Fruit fly (Drosophila melanogaster) whole organism, embryonic: ENCODE data around the gene CG4597.
A peak's percentile ranks its signal among the peaks of the same experiment; 100 is the strongest.

Experiments
- Aef1 ChIP-seq: fragments of 200-800 bp; sonication (Bioruptor generic); IDR thresholded peaks from 3 replicates; pipeline ENCODE4 v1.3.6; 2022; ENCODE audit warnings: missing biosample characterization, missing genetic modification characterization
- Antp ChIP-seq: fragments of 200-800 bp; sonication (Bioruptor generic); optimal IDR thresholded peaks from 3 replicates; lab custom pipeline; 2016; ENCODE audit warnings: missing biosample characterization, missing genetic modification characterization
- CG11093 ChIP-seq: fragments of 200-800 bp; sonication (Bioruptor generic); IDR thresholded peaks from 3 replicates; pipeline ENCODE4 v1.3.6; 2022; ENCODE audit warnings: missing biosample characterization, missing genetic modification characterization
- CG11560 ChIP-seq: fragments of 200-800 bp; sonication (Bioruptor generic); IDR thresholded peaks from 3 replicates; pipeline ENCODE4 v1.3.6; 2022; ENCODE audit warnings: missing biosample characterization, missing genetic modification characterization
- CG12391 ChIP-seq: fragments of 200-800 bp; sonication (Bioruptor generic); optimal IDR thresholded peaks from 3 replicates; lab custom pipeline; 2018; ENCODE audit warnings: missing biosample characterization, mild to moderate bottlenecking, missing genetic modification characterization, moderate library complexity
- CG12659 ChIP-seq: fragments of 200-800 bp; sonication (Bioruptor generic); optimal IDR thresholded peaks from 3 replicates; lab custom pipeline; 2017; ENCODE audit warnings: mild to moderate bottlenecking, missing biosample characterization, missing genetic modification reagents, missing genetic modification characterization
- CG12744 ChIP-seq: fragments of 200-800 bp; sonication (Bioruptor generic); optimal IDR thresholded peaks from 2 replicates; lab custom pipeline; 2016; ENCODE audit warnings: missing biosample characterization, missing genetic modification characterization
- CG14014 ChIP-seq: fragments of 200-800 bp; sonication (Bioruptor generic); IDR thresholded peaks from 2 replicates; pipeline ENCODE4 v1.3.6; 2022; ENCODE audit warnings: missing biosample characterization, missing genetic modification characterization
- CG14050 ChIP-seq: fragments of 200-800 bp; sonication (Bioruptor generic); IDR thresholded peaks from 3 replicates; pipeline ENCODE4 v1.3.6; 2022; ENCODE audit warnings: missing biosample characterization, missing genetic modification characterization
- CG14667 ChIP-seq: fragments of 200-800 bp; sonication (Bioruptor generic); IDR thresholded peaks from 2 replicates; pipeline ENCODE4 v1.3.6; 2022; ENCODE audit warnings: missing biosample characterization, missing genetic modification characterization
- CG15514 ChIP-seq: fragments of 200-800 bp; sonication (Bioruptor generic); optimal IDR thresholded peaks from 3 replicates; lab custom pipeline; 2017; ENCODE audit warnings: missing biosample characterization, missing genetic modification characterization, mild to moderate bottlenecking, moderate library complexity, missing genetic modification reagents
- CG17385 ChIP-seq: fragments of 200-800 bp; sonication (Bioruptor generic); optimal IDR thresholded peaks from 3 replicates; lab custom pipeline; 2018; ENCODE audit warnings: missing biosample characterization, mild to moderate bottlenecking, missing genetic modification characterization
- CG18262 ChIP-seq: fragments of 200-800 bp; optimal IDR thresholded peaks from 3 replicates; lab custom pipeline; 2019; ENCODE audit warnings: missing biosample characterization, mild to moderate bottlenecking, missing genetic modification characterization, moderate library complexity
- CG18764 ChIP-seq: fragments of 200-800 bp; sonication (Bioruptor generic); optimal IDR thresholded peaks from 3 replicates; lab custom pipeline; 2016; ENCODE audit warnings: missing biosample characterization, missing genetic modification characterization
- CG2199 ChIP-seq: fragments of 200-800 bp; sonication (Bioruptor generic); IDR thresholded peaks from 3 replicates; pipeline ENCODE4 v1.3.6; 2022; ENCODE audit warnings: missing biosample characterization, missing genetic modification characterization
- CG2875 ChIP-seq: fragments of 200-800 bp; sonication (Bioruptor generic); optimal IDR thresholded peaks from 2 replicates; lab custom pipeline; 2017; ENCODE audit warnings: missing biosample characterization, mild to moderate bottlenecking, missing genetic modification characterization, missing genetic modification reagents
- CG31441 ChIP-seq: fragments of 200-800 bp; sonication (Bioruptor generic); IDR thresholded peaks from 2 replicates; pipeline ENCODE4 v1.3.6; 2022; ENCODE audit warnings: missing biosample characterization, missing genetic modification characterization
- CG34422 ChIP-seq: fragments of 200-800 bp; sonication (Bioruptor generic); IDR thresholded peaks from 3 replicates; pipeline ENCODE4 v1.3.6; 2022; ENCODE audit warnings: missing biosample characterization, missing genetic modification characterization
- CG42726 ChIP-seq: fragments of 200-800 bp; sonication (Bioruptor generic); IDR thresholded peaks from 2 replicates; pipeline ENCODE4 v1.3.6; 2022; ENCODE audit warnings: missing biosample characterization, missing genetic modification characterization; ENCODE audit not compliant: partially characterized antibody
- CG4328 ChIP-seq: fragments of 200-800 bp; sonication (Bioruptor generic); optimal IDR thresholded peaks from 3 replicates; lab custom pipeline; 2017; ENCODE audit warnings: missing biosample characterization, missing genetic modification reagents, missing genetic modification characterization
- CG9932 ChIP-seq: fragments of 200-800 bp; sonication (Bioruptor generic); IDR thresholded peaks from 2 replicates; pipeline ENCODE4 v1.3.6; 2022; ENCODE audit warnings: missing biosample characterization, missing genetic modification characterization
- CkIIα-i1 ChIP-seq: fragments of 200-800 bp; sonication (Bioruptor generic); IDR thresholded peaks from 2 replicates; pipeline ENCODE4 v1.3.6; 2022; ENCODE audit warnings: missing biosample characterization, missing genetic modification characterization
- E2f1 ChIP-seq: fragments of 200-800 bp; sonication (Bioruptor generic); IDR thresholded peaks from 2 replicates; pipeline ENCODE4 v1.3.6; 2022; ENCODE audit warnings: missing biosample characterization, missing genetic modification characterization
- Gug ChIP-seq: fragments of 200-800 bp; sonication (Bioruptor generic); IDR thresholded peaks from 4 replicates; pipeline ENCODE4 v1.3.6; 2022; ENCODE audit warnings: missing biosample characterization, missing genetic modification characterization
- HLH54F ChIP-seq: fragments of 200-800 bp; sonication (Bioruptor generic); optimal IDR thresholded peaks from 3 replicates; lab custom pipeline; 2016; ENCODE audit warnings: missing biosample characterization, missing genetic modification characterization
- NC2α ChIP-seq: fragments of 200-800 bp; sonication (Bioruptor generic); optimal IDR thresholded peaks from 2 replicates; lab custom pipeline; 2016; ENCODE audit warnings: missing biosample characterization, missing genetic modification characterization
- Rx ChIP-seq: fragments of 200-800 bp; sonication (Bioruptor generic); IDR thresholded peaks from 2 replicates; pipeline ENCODE4 v1.3.6; 2022; ENCODE audit warnings: missing biosample characterization, missing genetic modification characterization
- Side ChIP-seq: fragments of 200-800 bp; sonication (Bioruptor generic); optimal IDR thresholded peaks from 2 replicates; lab custom pipeline; 2016; ENCODE audit warnings: missing biosample characterization, missing genetic modification characterization
- Sry-β ChIP-seq: fragments of 200-800 bp; sonication (Bioruptor generic); optimal IDR thresholded peaks from 2 replicates; lab custom pipeline; 2018; ENCODE audit warnings: missing biosample characterization, mild to moderate bottlenecking, missing genetic modification characterization, moderate library complexity
- Sry-δ ChIP-seq: fragments of 200-800 bp; sonication (Bioruptor generic); optimal IDR thresholded peaks from 2 replicates; lab custom pipeline; 2016; ENCODE audit warnings: missing biosample characterization, missing genetic modification characterization
- ash1 ChIP-seq: fragments of 200-800 bp; sonication (Bioruptor generic); optimal IDR thresholded peaks from 2 replicates; lab custom pipeline; 2018; ENCODE audit warnings: missing biosample characterization, mild to moderate bottlenecking, missing genetic modification characterization
- az2 ChIP-seq: fragments of 200-800 bp; sonication (Bioruptor generic); optimal IDR thresholded peaks from 3 replicates; lab custom pipeline; 2016; ENCODE audit warnings: missing biosample characterization, missing genetic modification characterization
- bowl ChIP-seq: fragments of 200-800 bp; sonication (Bioruptor generic); IDR thresholded peaks from 2 replicates; pipeline ENCODE4 v1.3.6; 2022; ENCODE audit warnings: missing biosample characterization, missing genetic modification characterization
- bsh ChIP-seq, 2 experiments: fragments of 200-800 bp; sonication (Bioruptor generic); optimal IDR thresholded peaks; 2 replicates each; lab custom pipeline; 2017 to 2018; ENCODE audit warnings: mild to moderate bottlenecking in 2 of 2, missing biosample characterization in 2 of 2, missing genetic modification characterization in 2 of 2, moderate library complexity in 1 of 2
- chm ChIP-seq: fragments of 200-800 bp; sonication (Bioruptor generic); IDR thresholded peaks from 2 replicates; pipeline ENCODE4 v1.3.6; 2022; ENCODE audit warnings: missing biosample characterization, missing genetic modification characterization
- dati ChIP-seq: fragments of 200-800 bp; sonication (Bioruptor generic); IDR thresholded peaks from 2 replicates; pipeline ENCODE4 v1.3.6; 2022; ENCODE audit warnings: missing biosample characterization, missing genetic modification characterization
- dm ChIP-seq: fragments of 200-800 bp; sonication (Bioruptor generic); optimal IDR thresholded peaks from 3 replicates; lab custom pipeline; 2016; ENCODE audit warnings: missing biosample characterization, missing genetic modification characterization
- fu2 ChIP-seq: fragments of 200-800 bp; sonication (Bioruptor generic); optimal IDR thresholded peaks from 2 replicates; lab custom pipeline; 2016; ENCODE audit warnings: missing biosample characterization, missing genetic modification characterization
- grau ChIP-seq: fragments of 200-800 bp; optimal IDR thresholded peaks from 3 replicates; lab custom pipeline; 2019; ENCODE audit warnings: missing biosample characterization, mild to moderate bottlenecking, missing genetic modification characterization, moderate library complexity
- gsb ChIP-seq: fragments of 200-800 bp; sonication (Bioruptor generic); IDR thresholded peaks from 2 replicates; pipeline ENCODE4 v1.3.6; 2022; ENCODE audit warnings: missing biosample characterization, missing genetic modification characterization
- jumu ChIP-seq: fragments of 200-800 bp; sonication (Bioruptor generic); optimal IDR thresholded peaks from 3 replicates; lab custom pipeline; 2016; ENCODE audit warnings: missing biosample characterization, missing genetic modification characterization
- mam ChIP-seq: fragments of 200-800 bp; sonication (Bioruptor generic); optimal IDR thresholded peaks from 3 replicates; lab custom pipeline; 2016; ENCODE audit warnings: missing biosample characterization, missing genetic modification characterization
- odd ChIP-seq: fragments of 200-800 bp; sonication (Bioruptor generic); optimal IDR thresholded peaks from 2 replicates; lab custom pipeline; 2017; ENCODE audit warnings: missing biosample characterization, mild to moderate bottlenecking, missing genetic modification characterization
- phol ChIP-seq: fragments of 200-800 bp; sonication (Bioruptor generic); optimal IDR thresholded peaks from 3 replicates; lab custom pipeline; 2018; ENCODE audit warnings: missing biosample characterization, mild to moderate bottlenecking, missing genetic modification characterization, moderate library complexity
- sc ChIP-seq, 3 experiments: fragments of >200 bp in 2 of 3; fragments of 200-800 bp in 1 of 3; sonication (Bioruptor generic) in 1 of 3; optimal IDR thresholded peaks; 2 replicates in 2 of 3; 3 replicates in 1 of 3; lab custom pipeline; 2017; ENCODE audit warnings: mild to moderate bottlenecking in 1 of 3, missing biosample characterization in 1 of 3, missing genetic modification characterization in 1 of 3, missing genetic modification reagents in 1 of 3
- slou ChIP-seq: fragments of 200-800 bp; sonication (Bioruptor generic); optimal IDR thresholded peaks from 3 replicates; lab custom pipeline; 2016; ENCODE audit warnings: missing biosample characterization, missing genetic modification characterization
- sug ChIP-seq: fragments of 200-800 bp; optimal IDR thresholded peaks from 2 replicates; lab custom pipeline; 2019; ENCODE audit warnings: missing biosample characterization, mild to moderate bottlenecking, missing genetic modification characterization, moderate library complexity
- tio ChIP-seq: fragments of 200-800 bp; sonication (Bioruptor generic); optimal IDR thresholded peaks from 2 replicates; lab custom pipeline; 2017; ENCODE audit warnings: missing biosample characterization, missing genetic modification characterization, inconsistent platforms
- tll ChIP-seq, 2 experiments: fragments of 200-800 bp in 1 of 2; fragments of >200 bp in 1 of 2; sonication (Bioruptor generic) in 1 of 2; optimal IDR thresholded peaks; 2 replicates each; lab custom pipeline; 2017 to 2019; ENCODE audit warnings: missing biosample characterization in 2 of 2, missing genetic modification characterization in 2 of 2, mild to moderate bottlenecking in 1 of 2, moderate library complexity in 1 of 2
- z ChIP-seq: fragments of 200-800 bp; sonication (Bioruptor generic); IDR thresholded peaks from 3 replicates; pipeline ENCODE4 v1.3.6; 2022; ENCODE audit warnings: missing biosample characterization, missing genetic modification characterization
- zfh2 ChIP-seq: fragments of 200-800 bp; sonication (Bioruptor generic); optimal IDR thresholded peaks from 2 replicates; lab custom pipeline; 2016; ENCODE audit warnings: missing biosample characterization, missing genetic modification characterization

The CG4597 gene

dm6 chr3L:5152354-5152806 lies 23.1 kb downstream of the CG4597 start, which contains the start of the genes Gen and Srp54k (continued):
- peak; percentile 64; the same call in 2 of the 3 replicates for TF ChIP-seq CG34422 (GFP tag; lab: Robert Waterston, UW)
- no peak for TF ChIP-seq CG18262 (tag; lab: Kevin White, UChicago)
- no peak for TF ChIP-seq CG14050 (GFP tag; lab: Robert Waterston, UW)
- peak; percentile 21 for TF ChIP-seq az2
- TF ChIP-seq Rx, result peak; percentile 24; the same call in 1 of the 2 replicates
- TF ChIP-seq fu2, result no peak
- no peak for TF ChIP-seq CG11560
- peak in 1 of 2 experiments; percentile 5 for TF ChIP-seq bsh (GFP tag; optimal IDR thresholded peaks at IDR 0.05; lab: Kevin White, UChicago)
- peak; percentile 96 for TF ChIP-seq Sry-β (GFP tag; lab: Kevin White, UChicago)
- no peak for TF ChIP-seq jumu
- no peak for TF ChIP-seq gsb (GFP tag; lab: Robert Waterston, UW)
- no peak for TF ChIP-seq sc (optimal IDR thresholded peaks at IDR 0.05; lab: Kevin White, UChicago)
- peak; percentile 16 for TF ChIP-seq sc (GFP tag; optimal IDR thresholded peaks at IDR 0.05; lab: Kevin White, UChicago)
- TF ChIP-seq CG2199 (GFP tag; lab: Robert Waterston, UW), result no peak
- TF ChIP-seq CG12659 (GFP tag; lab: Kevin White, UChicago), result peak; percentile 83
- TF ChIP-seq HLH54F (GFP tag; lab: Kevin White, UChicago), result peak; percentile 0
- TF ChIP-seq Aef1, result peak; percentile 22; the same call in 1 of the 3 replicates
- TF ChIP-seq CG14014, result no peak
- TF ChIP-seq slou (GFP tag; lab: Kevin White, UChicago), result peak; percentile 8
- TF ChIP-seq CG12744 (GFP tag; lab: Kevin White, UChicago), result peak; percentile 20
- TF ChIP-seq zfh2, result peak; percentile 40
- TF ChIP-seq chm (GFP tag; lab: Robert Waterston, UW), result 0 out of 2 replicates have a peak, but pooled peaks have one; percentile 16
- no peak for TF ChIP-seq Gug (GFP tag; lab: Robert Waterston, UW)
- TF ChIP-seq CG2875 (GFP tag; lab: Kevin White, UChicago), result no peak
- TF ChIP-seq CkIIα-i1 (GFP tag; lab: Robert Waterston, UW), result no peak
- no peak for TF ChIP-seq grau
- no peak for TF ChIP-seq CG14667 (GFP tag; lab: Robert Waterston, UW)
- peak; percentile 8; the same call in 1 of the 2 replicates for TF ChIP-seq CG42726 (GFP tag; lab: Robert Waterston, UW)
- no peak for TF ChIP-seq CG4328 (GFP tag; lab: Kevin White, UChicago)
- TF ChIP-seq mam (GFP tag; lab: Kevin White, UChicago), result peak; percentile 12
- peak; percentile 41 for TF ChIP-seq phol
- TF ChIP-seq bowl (GFP tag; lab: Robert Waterston, UW), result no peak
- no peak for TF ChIP-seq odd (GFP tag; lab: Kevin White, UChicago)
- TF ChIP-seq CG15514 (GFP tag; lab: Kevin White, UChicago), result peak; percentile 34
- peak; percentile 70 for TF ChIP-seq CG12391 (tag; lab: Kevin White, UChicago)
- no peak for TF ChIP-seq dati (GFP tag; lab: Robert Waterston, UW)
- TF ChIP-seq sug (tag; lab: Kevin White, UChicago), result no peak
- TF ChIP-seq Sry-δ, result peak; percentile 41
- 0 out of 2 replicates have a peak, but pooled peaks have one; percentile 9 for TF ChIP-seq E2f1 (GFP tag; lab: Robert Waterston, UW)
- peak; percentile 60 for TF ChIP-seq CG9932 (GFP tag; lab: Robert Waterston, UW)
- no peak for TF ChIP-seq NC2α (GFP tag; lab: Kevin White, UChicago)
- no peak for TF ChIP-seq CG18764 (GFP tag; lab: Kevin White, UChicago)
- peak; percentile 51 for TF ChIP-seq dm (GFP tag; lab: Kevin White, UChicago)
- no peak for TF ChIP-seq CG31441 (GFP tag; lab: Robert Waterston, UW)
- no peak for TF ChIP-seq z (GFP tag; lab: Robert Waterston, UW)
- TF ChIP-seq tll (GFP tag; optimal IDR thresholded peaks at IDR 0.05; lab: Kevin White, UChicago), result peak in 1 of 2 experiments; percentile 42
- TF ChIP-seq ash1 (GFP tag; lab: Kevin White, UChicago), result no peak
- no peak for TF ChIP-seq CG11093
- no peak for TF ChIP-seq Antp
- peak; percentile 97 for TF ChIP-seq CG17385 (GFP tag; lab: Kevin White, UChicago)
- no peak for TF ChIP-seq Side
- no peak for TF ChIP-seq tio (GFP tag; lab: Kevin White, UChicago)
